Worm (Caenorhabditis elegans) whole organism, L1 larva: ENCODE data around the gene atg-16.1.

Experiments used
- tbx-2 ChIP-seq: sonication (generic microtip); optimal IDR thresholded peaks from 2 replicates; lab custom pipeline; 2016; ENCODE audit warnings: missing genetic modification characterization, missing compliant biosample characterization
- ztf-4 ChIP-seq: fragments of 150-350 bp; optimal IDR thresholded peaks from 2 replicates; lab custom pipeline; 2014; ENCODE audit warnings: missing biosample characterization, missing genetic modification characterization

- no peak for TF ChIP-seq ztf-4
- TF ChIP-seq tbx-2: no peak
Observed at ce11 chrX:4498078-4498477, 35.8 kb upstream of the atg-16.1 start.
